Comparison of ENCODE assay signal across 1 worm cellular context in genomic region chrX:16813148-16813547, ce11.
TF ChIP-seq lines count a peak whose summit lies in the region.

No protein-coding gene starts in this region.

TF ChIP-seq in whole organism, L4 larva, 104 proteins besides CTCF, POLR2A, EP300 and RAD21 (continued from another document):
- TF ChIP-seq duxl-1 (tag; optimal IDR thresholded peaks at IDR 0.05; lab: Kevin White, UChicago; ENCODE audit: poor library complexity) (no peak), unc-62 (GFP tag; optimal IDR thresholded peaks at IDR 0.05 in 1 of 2; lab: Kevin White, UChicago) (no peak), unc-62 (tag; optimal IDR thresholded peaks at IDR 0.05; lab: Kevin White, UChicago) (no peak), hlh-30 (tag; optimal IDR thresholded peaks at IDR 0.05; lab: Kevin White, UChicago; ENCODE audit: insufficient read depth) (peak; percentile 80), R02D3.7 (tag; optimal IDR thresholded peaks at IDR 0.05; lab: Kevin White, UChicago) (no peak), ZK337.2 (GFP tag; IDR thresholded peaks at IDR 0.05; lab: Robert Waterston, UW) (no peak), ceh-62 (tag; optimal IDR thresholded peaks at IDR 0.05; lab: Kevin White, UChicago) (no peak), hlh-11 (tag; optimal IDR thresholded peaks at IDR 0.05; lab: Kevin White, UChicago) (peak; percentile 71), snpc-1.2 (GFP tag; IDR thresholded peaks at IDR 0.05; lab: Robert Waterston, UW) (no peak), daf-12 (tag; optimal IDR thresholded peaks at IDR 0.05; lab: Kevin White, UChicago) (no peak), daf-8 (GFP tag; IDR thresholded peaks at IDR 0.05; lab: Robert Waterston, UW) (no peak), ceh-44 (GFP tag; IDR thresholded peaks at IDR 0.05; lab: Robert Waterston, UW) (no peak), lin-13 (GFP tag; optimal IDR thresholded peaks at IDR 0.05; lab: Kevin White, UChicago) (no peak), tra-1 (GFP tag; IDR thresholded peaks at IDR 0.05; lab: Robert Waterston, UW) (0 out of 2 replicates have a peak, but pooled peaks have one; percentile 23), snpc-4 (tag; optimal IDR thresholded peaks at IDR 0.05; lab: Kevin White, UChicago) (no peak), lin-1 (GFP tag; IDR thresholded peaks at IDR 0.05; lab: Robert Waterston, UW) (no peak), dmd-8 (GFP tag; IDR thresholded peaks at IDR 0.05; lab: Robert Waterston, UW) (no peak), ceh-20 (GFP tag; IDR thresholded peaks at IDR 0.05; lab: Robert Waterston, UW) (no peak), D1046.2 (GFP tag; IDR thresholded peaks at IDR 0.05; lab: Robert Waterston, UW) (no peak), zip-2 (tag; optimal IDR thresholded peaks at IDR 0.05; lab: Kevin White, UChicago) (no peak), Y48G9A.11 (GFP tag; IDR thresholded peaks at IDR 0.05; lab: Robert Waterston, UW) (no peak), dpl-1 (GFP tag; optimal IDR thresholded peaks at IDR 0.05; lab: Kevin White, UChicago) (no peak), mep-1 (tag; optimal IDR thresholded peaks at IDR 0.05; lab: Kevin White, UChicago) (peak; percentile 52), dmd-6 (GFP tag; IDR thresholded peaks at IDR 0.05; lab: Robert Waterston, UW) (peak; percentile 61), zag-1 (tag; optimal IDR thresholded peaks at IDR 0.05; lab: Kevin White, UChicago) (no peak), lin-38 (GFP tag; IDR thresholded peaks at IDR 0.05; lab: Robert Waterston, UW) (no peak), F37D6.2 (tag; optimal IDR thresholded peaks at IDR 0.05; lab: Kevin White, UChicago) (no peak), pqm-1 (tag; optimal IDR thresholded peaks at IDR 0.05; lab: Kevin White, UChicago) (peak; percentile 34), ztf-11 (tag; optimal IDR thresholded peaks at IDR 0.05; lab: Kevin White, UChicago) (no peak), cey-2 (tag; optimal IDR thresholded peaks at IDR 0.05; lab: Kevin White, UChicago; ENCODE audit: borderline replicate concordance, insufficient read depth) (no peak), sdz-12 (GFP tag; optimal IDR thresholded peaks at IDR 0.05; lab: Kevin White, UChicago) (no peak), ZK546.5 (tag; optimal IDR thresholded peaks at IDR 0.05; lab: Kevin White, UChicago) (no peak), fos-1 (tag; optimal IDR thresholded peaks at IDR 0.05; lab: Kevin White, UChicago) (no peak), T26A8.4 (GFP tag; IDR thresholded peaks at IDR 0.05; lab: Robert Waterston, UW) (no peak), F44E2.7 (GFP tag; IDR thresholded peaks at IDR 0.05; lab: Robert Waterston, UW) (no peak), nhr-237 (tag; optimal IDR thresholded peaks at IDR 0.05; lab: Kevin White, UChicago) (no peak), mdt-29 (GFP tag; IDR thresholded peaks at IDR 0.05; lab: Robert Waterston, UW) (no peak), daf-16 (GFP tag; optimal IDR thresholded peaks at IDR 0.05; lab: Kevin White, UChicago) (no peak), daf-16 (tag; optimal IDR thresholded peaks at IDR 0.05; lab: Kevin White, UChicago) (peak; percentile 87), Y75B8A.6 (GFP tag; IDR thresholded peaks at IDR 0.05; lab: Robert Waterston, UW) (no peak), nhr-77 (tag; optimal IDR thresholded peaks at IDR 0.05; lab: Kevin White, UChicago) (peak; percentile 79), F49E8.2 (tag; optimal IDR thresholded peaks at IDR 0.05; lab: Kevin White, UChicago; ENCODE audit: borderline replicate concordance) (no peak), daf-19 (GFP tag; conservative IDR thresholded peaks at IDR 0.05; lab: Robert Waterston, UW) (no peak), madf-5 (GFP tag; IDR thresholded peaks at IDR 0.05; lab: Robert Waterston, UW) (no peak), attf-4 (tag; optimal IDR thresholded peaks at IDR 0.05; lab: Kevin White, UChicago) (no peak), nhr-48 (tag; optimal IDR thresholded peaks at IDR 0.05; lab: Kevin White, UChicago) (no peak), zfp-2 (tag; optimal IDR thresholded peaks at IDR 0.05; lab: Kevin White, UChicago) (no peak), lir-3 (tag; optimal IDR thresholded peaks at IDR 0.05; lab: Kevin White, UChicago) (no peak), mdl-1 (tag; optimal IDR thresholded peaks at IDR 0.05; lab: Kevin White, UChicago) (peak in 1 of 2 experiments; percentile 40), ceh-28 (tag; optimal IDR thresholded peaks at IDR 0.05; lab: Kevin White, UChicago) (no peak), spr-3 (GFP tag; optimal IDR thresholded peaks at IDR 0.05; lab: Kevin White, UChicago) (no peak), lsy-2 (tag; optimal IDR thresholded peaks at IDR 0.05; lab: Kevin White, UChicago) (peak in 1 of 2 experiments; percentile 3), nhr-6 (tag; optimal IDR thresholded peaks at IDR 0.05; lab: Kevin White, UChicago) (peak; percentile 3), ctbp-1 (GFP tag; IDR thresholded peaks at IDR 0.05; lab: Robert Waterston, UW) (no peak), madf-9 (GFP tag; conservative IDR thresholded peaks at IDR 0.05; lab: Robert Waterston, UW) (no peak), ces-1 (GFP tag; optimal IDR thresholded peaks at IDR 0.05; lab: Kevin White, UChicago) (no peak), arid-1 (GFP tag; conservative IDR thresholded peaks at IDR 0.05; lab: Robert Waterston, UW) (no peak), nhr-111 (GFP tag; optimal IDR thresholded peaks at IDR 0.05; lab: Kevin White, UChicago) (no peak), php-3 (GFP tag; IDR thresholded peaks at IDR 0.05; lab: Robert Waterston, UW) (no peak), fkh-10 (GFP tag; optimal IDR thresholded peaks at IDR 0.05; lab: Kevin White, UChicago) (no peak), pha-4 (GFP tag; IDR thresholded peaks at IDR 0.05; lab: Robert Waterston, UW) (no peak), pha-4 (tag; optimal IDR thresholded peaks at IDR 0.05; lab: Kevin White, UChicago) (no peak), ama-1 (optimal IDR thresholded peaks at IDR 0.05; lab: Kevin White, UChicago) (no peak), nhr-25 (tag; optimal IDR thresholded peaks at IDR 0.05; lab: Kevin White, UChicago; ENCODE audit: borderline replicate concordance, insufficient read depth) (no peak), T20F7.1 (GFP tag; optimal IDR thresholded peaks at IDR 0.05; lab: Kevin White, UChicago) (no peak), lin-29 (GFP tag; IDR thresholded peaks at IDR 0.05; lab: Robert Waterston, UW) (no peak), aly-2 (tag; optimal IDR thresholded peaks at IDR 0.05; lab: Kevin White, UChicago) (no peak), mes-2 (tag; optimal IDR thresholded peaks at IDR 0.05; lab: Kevin White, UChicago; ENCODE audit: poor library complexity, severe bottlenecking) (peak; percentile 40), hmg-1.1 (GFP tag; IDR thresholded peaks at IDR 0.05; lab: Robert Waterston, UW) (no peak), skn-1 (tag; optimal IDR thresholded peaks at IDR 0.05; lab: Kevin White, UChicago) (no peak), dmd-9 (GFP tag; IDR thresholded peaks at IDR 0.05; lab: Robert Waterston, UW) (no peak), egl-27 (tag; optimal IDR thresholded peaks at IDR 0.05; lab: Kevin White, UChicago) (no peak)
